Fruit fly (Drosophila melanogaster): Measurements from ENCODE around the gene CG46306.

The CG46306 gene

dm6 chrX:16803299-16803698, 32.0 kb downstream of the CG46306 start, which contains the start of the genes Rai1 and CG13005 (continued):
- TF ChIP-seq sna (GFP tag; IDR thresholded peaks at IDR 0.05; ENCODE audit: partially characterized antibody), result peak; percentile 83
- no peak for TF ChIP-seq sens (GFP tag)
- TF ChIP-seq Dref (GFP tag; IDR thresholded peaks at IDR 0.05), result peak; percentile 72
- peak; percentile 73 for TF ChIP-seq tna (GFP tag; IDR thresholded peaks at IDR 0.05; ENCODE audit: partially characterized antibody)
- TF ChIP-seq CG2116 (GFP tag; optimal IDR thresholded peaks at IDR 0.05), result peak; percentile 48
- no peak for TF ChIP-seq mam (GFP tag; optimal IDR thresholded peaks at IDR 0.05)
- no peak for TF ChIP-seq gcm2 (GFP tag; optimal IDR thresholded peaks at IDR 0.05)
- peak; percentile 80 for TF ChIP-seq amos (GFP tag; IDR thresholded peaks at IDR 0.05; ENCODE audit: partially characterized antibody)
- 0 out of 2 replicates have a peak, but pooled peaks have one; percentile 62 for TF ChIP-seq CkIIα-i1 (GFP tag; IDR thresholded peaks at IDR 0.05)
- TF ChIP-seq bbx (GFP tag; IDR thresholded peaks at IDR 0.05; ENCODE audit: partially characterized antibody), result peak; percentile 86
- TF ChIP-seq CG14860 (GFP tag; IDR thresholded peaks at IDR 0.05; ENCODE audit: partially characterized antibody), result peak; percentile 81
- TF ChIP-seq row (GFP tag; IDR thresholded peaks at IDR 0.05), result 0 out of 3 replicates have a peak, but pooled peaks have one; percentile 33
- no peak for TF ChIP-seq fd3F (GFP tag; optimal IDR thresholded peaks at IDR 0.05)
- no peak for TF ChIP-seq sd (tag; optimal IDR thresholded peaks at IDR 0.05)

dm6 chrX:16800530-16801027, 34.7 kb downstream of the CG46306 start, which contains the start of the genes CG9132 and CG4789:
Gene CG9132 (minus strand): TSS chrX:16800710.
Gene CG4789 (plus strand): TSS chrX:16800930.
- TF ChIP-seq knrl (GFP tag; IDR thresholded peaks at IDR 0.05; ENCODE audit: partially characterized antibody), result 0 out of 3 replicates have a peak, but pooled peaks have one; percentile 31
- TF ChIP-seq CG8765 (GFP tag; IDR thresholded peaks at IDR 0.05), result no peak
- no peak for TF ChIP-seq bigmax (GFP tag; optimal IDR thresholded peaks at IDR 0.05)
- TF ChIP-seq btn (GFP tag; optimal IDR thresholded peaks at IDR 0.05), result no peak
- peak; percentile 28 for TF ChIP-seq Sin3A (optimal IDR thresholded peaks at IDR 0.05)
- TF ChIP-seq Dref (GFP tag; IDR thresholded peaks at IDR 0.05), result no peak
- no peak for TF ChIP-seq pita (GFP tag; optimal IDR thresholded peaks at IDR 0.05)
- peak; percentile 74 for TF ChIP-seq gfzf (GFP tag; optimal IDR thresholded peaks at IDR 0.05)
- TF ChIP-seq danr (GFP tag; IDR thresholded peaks at IDR 0.05), result no peak
- peak; percentile 8 for TF ChIP-seq Sry-δ (GFP tag; optimal IDR thresholded peaks at IDR 0.05)
- TF ChIP-seq nerfin-1 (tag; optimal IDR thresholded peaks at IDR 0.05), result no peak
- TF ChIP-seq emc (GFP tag; optimal IDR thresholded peaks at IDR 0.05), result no peak
- no peak for TF ChIP-seq row (GFP tag; IDR thresholded peaks at IDR 0.05)
- TF ChIP-seq CG1603 (tag; optimal IDR thresholded peaks at IDR 0.05), result no peak
- peak; percentile 2 for TF ChIP-seq CG10267 (tag; optimal IDR thresholded peaks at IDR 0.05)
- TF ChIP-seq lola (GFP tag; optimal IDR thresholded peaks at IDR 0.05), result no peak
- TF ChIP-seq CG32532 (GFP tag; IDR thresholded peaks at IDR 0.05), result no peak
- no peak for TF ChIP-seq CG12942 (GFP tag; optimal IDR thresholded peaks at IDR 0.05)
- TF ChIP-seq org-1 (GFP tag; optimal IDR thresholded peaks at IDR 0.05), result no peak
- no peak for TF ChIP-seq scrt (GFP tag; optimal IDR thresholded peaks at IDR 0.05)
- TF ChIP-seq sqz (GFP tag; optimal IDR thresholded peaks at IDR 0.05), result no peak
- TF ChIP-seq slp2 (GFP tag; optimal IDR thresholded peaks at IDR 0.05), result no peak
- TF ChIP-seq eyg (GFP tag; optimal IDR thresholded peaks at IDR 0.05), result no peak
- peak; percentile 48 for TF ChIP-seq pzg (GFP tag; optimal IDR thresholded peaks at IDR 0.05)
- TF ChIP-seq odd (GFP tag; optimal IDR thresholded peaks at IDR 0.05), result no peak
- TF ChIP-seq CG11723 (GFP tag; optimal IDR thresholded peaks at IDR 0.05), result no peak
- TF ChIP-seq CG14050 (GFP tag; IDR thresholded peaks at IDR 0.05), result no peak
- TF ChIP-seq dpn (GFP tag; optimal IDR thresholded peaks at IDR 0.05), result no peak
- no peak for TF ChIP-seq Oli (tag; optimal IDR thresholded peaks at IDR 0.05)
- TF ChIP-seq CG6689 (GFP tag; IDR thresholded peaks at IDR 0.05), result no peak
- no peak for TF ChIP-seq chif (GFP tag; optimal IDR thresholded peaks at IDR 0.05)
- TF ChIP-seq YL-1 (GFP tag; optimal IDR thresholded peaks at IDR 0.05), result peak; percentile 16
- TF ChIP-seq Chrac-16 (GFP tag; optimal IDR thresholded peaks at IDR 0.05), result no peak
- peak; percentile 32; the same call in 1 of the 2 replicates for TF ChIP-seq MBD-R2 (GFP tag; IDR thresholded peaks at IDR 0.05)
- peak; percentile 43; the same call in 1 of the 2 replicates for TF ChIP-seq CG13287 (GFP tag; IDR thresholded peaks at IDR 0.05; ENCODE audit: partially characterized antibody)
- TF ChIP-seq CG2712 (tag; optimal IDR thresholded peaks at IDR 0.05), result peak; percentile 11
- TF ChIP-seq CG15479 (GFP tag; optimal IDR thresholded peaks at IDR 0.05), result no peak
- TF ChIP-seq bbx (GFP tag; IDR thresholded peaks at IDR 0.05; ENCODE audit: partially characterized antibody), result no peak

Data from whole organism, embryonic.